Fruit fly (Drosophila melanogaster): Measurements from ENCODE around the gene CG15382.
A peak's percentile ranks its signal among the peaks of the same experiment; 100 is the strongest.

- peak; percentile 68 to 70 for TF ChIP-seq CTCF (optimal IDR thresholded peaks at IDR 0.05)
- TF ChIP-seq CG8478 (optimal IDR thresholded peaks at IDR 0.05) = no peak
Observed at dm6 chr2L:2130157-2130987, 25.2 kb upstream of the CG15382 start, which contains the start of gene Glyp.
